Worm (Caenorhabditis elegans): ENCODE results near the gene D1053.4.

ce11 chrX:11679211-11679977 is 44.2 kb downstream of the D1053.4 start:
- TF ChIP-seq nhr-77 (tag; optimal IDR thresholded peaks at IDR 0.05) = no peak
- no peak for TF ChIP-seq ztf-4 (tag; optimal IDR thresholded peaks at IDR 0.05)
- TF ChIP-seq unc-62 (GFP tag; optimal IDR thresholded peaks at IDR 0.05) = no peak
- no peak for TF ChIP-seq crh-2 (tag; optimal IDR thresholded peaks at IDR 0.05)
- no peak for TF ChIP-seq blmp-1 (tag; optimal IDR thresholded peaks at IDR 0.05; ENCODE audit: insufficient read depth)
- no peak for TF ChIP-seq lsy-2 (tag; optimal IDR thresholded peaks at IDR 0.05)
- no peak for TF ChIP-seq lin-39 (tag; optimal IDR thresholded peaks at IDR 0.05)
- no peak for TF ChIP-seq sma-3 (GFP tag; optimal IDR thresholded peaks at IDR 0.05)
- no peak for TF ChIP-seq nhr-12 (tag; optimal IDR thresholded peaks at IDR 0.05)
- TF ChIP-seq ZK546.5 (tag; optimal IDR thresholded peaks at IDR 0.05) = no peak

All from whole organism, L2 larva.